Worm (Caenorhabditis elegans) whole organism, L4 larva: Measurements from ENCODE around the gene srw-57.

Experiments used
- F10B5.3 ChIP-seq: sonication (generic microtip); optimal IDR thresholded peaks from 2 replicates; lab custom pipeline; 2016; ENCODE audit warnings: mild to moderate bottlenecking, missing genetic modification characterization, missing compliant biosample characterization
- Y105C5A.15 ChIP-seq: fragments of 200-800 bp; sonication (Bioruptor generic); IDR thresholded peaks from 2 replicates; pipeline ENCODE4 v1.3.6; 2022; ENCODE audit warnings: missing genetic modification characterization, missing compliant biosample characterization
- ZK546.5 ChIP-seq, 2 experiments: sonication (generic microtip); optimal IDR thresholded peaks; 2 replicates each; lab custom pipeline; 2017; ENCODE audit warnings: missing biosample characterization in 2 of 2, missing genetic modification characterization in 2 of 2
- aha-1 ChIP-seq: fragments of 150-350 bp; peaks from one replicate; lab custom pipeline; 2014; ENCODE audit warnings: missing biosample characterization, missing genetic modification characterization
- aly-2 ChIP-seq: sonication (generic microtip); optimal IDR thresholded peaks from 2 replicates; lab custom pipeline; 2018; ENCODE audit warnings: missing biosample characterization, missing genetic modification characterization
- ama-1 ChIP-seq: fragments of 150-350 bp; optimal IDR thresholded peaks from 2 replicates; lab custom pipeline; 2014; ENCODE audit warnings: inconsistent platforms, mixed read lengths
- arid-1 ChIP-seq: fragments of 200-800 bp; sonication (Bioruptor generic); conservative IDR thresholded peaks from 2 replicates; pipeline ENCODE4 v1.3.6; 2022; ENCODE audit warnings: missing genetic modification reagents, missing genetic modification characterization, missing compliant biosample characterization
- attf-4 ChIP-seq: sonication (generic microtip); optimal IDR thresholded peaks from 3 replicates; lab custom pipeline; 2017; ENCODE audit warnings: missing biosample characterization, missing genetic modification characterization
- ceh-20 ChIP-seq: fragments of 200-800 bp; sonication (Bioruptor generic); IDR thresholded peaks from 2 replicates; pipeline ENCODE4 v1.3.6; 2022; ENCODE audit warnings: missing genetic modification reagents, missing genetic modification characterization, missing compliant biosample characterization
- ceh-28 ChIP-seq: fragments of 150-350 bp; optimal IDR thresholded peaks from 2 replicates; lab custom pipeline; 2014; ENCODE audit warnings: missing biosample characterization, missing genetic modification reagents, missing genetic modification characterization
- cey-2 ChIP-seq: sonication (generic microtip); optimal IDR thresholded peaks from 3 replicates; lab custom pipeline; 2017; ENCODE audit warnings: missing genetic modification characterization, mild to moderate bottlenecking, missing compliant biosample characterization, antibody characterized with exemption, borderline replicate concordance; ENCODE audit not compliant: insufficient read depth
- daf-8 ChIP-seq: fragments of 200-800 bp; sonication (Bioruptor generic); IDR thresholded peaks from 2 replicates; pipeline ENCODE4 v1.3.6; 2022; ENCODE audit warnings: missing genetic modification characterization, missing compliant biosample characterization
- dmd-6 ChIP-seq: fragments of 200-800 bp; sonication (Bioruptor generic); IDR thresholded peaks from 2 replicates; pipeline ENCODE4 v1.3.6; 2022; ENCODE audit warnings: missing genetic modification reagents, missing genetic modification characterization, missing compliant biosample characterization
- duxl-1 ChIP-seq: sonication (generic microtip); optimal IDR thresholded peaks from 2 replicates; lab custom pipeline; 2016; ENCODE audit warnings: mild to moderate bottlenecking, missing genetic modification characterization, moderate library complexity, missing compliant biosample characterization; ENCODE audit not compliant: poor library complexity
- dve-1 ChIP-seq: sonication (generic microtip); optimal IDR thresholded peaks from 2 replicates; lab custom pipeline; 2017; ENCODE audit warnings: antibody characterized with exemption, mild to moderate bottlenecking, missing genetic modification characterization, missing compliant biosample characterization; ENCODE audit not compliant: insufficient read depth
- gei-8 ChIP-seq: fragments of 200-800 bp; sonication (Bioruptor generic); optimal IDR thresholded peaks from 2 replicates; lab custom pipeline; 2018; ENCODE audit warnings: mild to moderate bottlenecking, missing genetic modification characterization, missing compliant biosample characterization
- hlh-11 ChIP-seq: fragments of 200-800 bp; sonication (Bioruptor generic); optimal IDR thresholded peaks from 2 replicates; lab custom pipeline; 2018; ENCODE audit warnings: mild to moderate bottlenecking, missing genetic modification characterization, missing compliant biosample characterization
- jun-1 ChIP-seq: fragments of 150-350 bp; optimal IDR thresholded peaks from 2 replicates; lab custom pipeline; 2014; ENCODE audit warnings: missing biosample characterization, missing genetic modification reagents, missing genetic modification characterization
- lin-1 ChIP-seq: fragments of 200-800 bp; sonication (Bioruptor generic); IDR thresholded peaks from 2 replicates; pipeline ENCODE4 v1.3.6; 2022; ENCODE audit warnings: missing genetic modification reagents, missing genetic modification characterization, missing compliant biosample characterization
- lin-13 ChIP-seq: fragments of 150-350 bp; optimal IDR thresholded peaks from 2 replicates; lab custom pipeline; 2014; ENCODE audit warnings: missing biosample characterization, missing genetic modification reagents, missing genetic modification characterization
- lin-15B ChIP-seq: fragments of 150-350 bp; sonication (generic microtip); optimal IDR thresholded peaks from 3 replicates; lab custom pipeline; 2014; ENCODE audit warnings: missing biosample characterization, missing genetic modification characterization
- lin-29 ChIP-seq: fragments of 200-800 bp; sonication (Bioruptor generic); IDR thresholded peaks from 2 replicates; pipeline ENCODE4 v1.3.6; 2022; ENCODE audit warnings: missing genetic modification reagents, missing genetic modification characterization, missing compliant biosample characterization
- lsy-2 ChIP-seq, 2 experiments: fragments of 150-350 bp in 1 of 2; sonication (generic microtip) in 1 of 2; optimal IDR thresholded peaks; 2 replicates each; lab custom pipeline; 2014 to 2017; ENCODE audit warnings: missing biosample characterization in 2 of 2, missing genetic modification characterization in 2 of 2
- madf-5 ChIP-seq, 2 experiments: fragments of 200-800 bp; sonication (Bioruptor generic); IDR thresholded peaks; 2 replicates each; pipeline ENCODE4 v1.3.6; 2022; ENCODE audit warnings: missing compliant biosample characterization in 2 of 2, missing genetic modification characterization in 2 of 2
- mep-1 ChIP-seq: fragments of 150-350 bp; sonication (generic microtip); optimal IDR thresholded peaks from 3 replicates; lab custom pipeline; 2014; ENCODE audit warnings: missing biosample characterization, missing genetic modification characterization
- nhr-10 ChIP-seq: fragments of 150-350 bp; optimal IDR thresholded peaks from 2 replicates; lab custom pipeline; 2014; ENCODE audit warnings: missing biosample characterization, missing genetic modification characterization
- nhr-111 ChIP-seq: fragments of 200-800 bp; sonication (Bioruptor generic); optimal IDR thresholded peaks from 2 replicates; lab custom pipeline; 2018; ENCODE audit warnings: mild to moderate bottlenecking, missing genetic modification characterization, missing compliant biosample characterization
- nhr-28 ChIP-seq: fragments of 150-350 bp; optimal IDR thresholded peaks from 2 replicates; lab custom pipeline; 2014; ENCODE audit warnings: missing biosample characterization, missing genetic modification characterization
- nhr-41 ChIP-seq: fragments of 200-800 bp; sonication (Bioruptor generic); IDR thresholded peaks from 2 replicates; pipeline ENCODE4 v1.3.6; 2022; ENCODE audit warnings: missing genetic modification reagents, missing genetic modification characterization, missing compliant biosample characterization
- nhr-42 ChIP-seq: fragments of 200-800 bp; sonication (Bioruptor generic); IDR thresholded peaks from 2 replicates; pipeline ENCODE4 v1.3.6; 2022; ENCODE audit warnings: missing genetic modification characterization, missing compliant biosample characterization
- nhr-6 ChIP-seq: fragments of 150-350 bp; optimal IDR thresholded peaks from 2 replicates; lab custom pipeline; 2014; ENCODE audit warnings: missing biosample characterization, missing genetic modification characterization
- nhr-77 ChIP-seq: fragments of 150-350 bp; optimal IDR thresholded peaks from 2 replicates; lab custom pipeline; 2014; ENCODE audit warnings: missing biosample characterization, missing genetic modification characterization
- pha-4 ChIP-seq, 2 experiments: fragments of 150-350 bp in 1 of 2; fragments of 200-800 bp in 1 of 2; sonication (Bioruptor generic) in 1 of 2; IDR thresholded peaks in 1 of 2; optimal IDR thresholded peaks in 1 of 2; 2 replicates each; pipeline versions ENCODE4 v1.3.6 to Lab custom; 2014 to 2022; ENCODE audit warnings: missing genetic modification characterization in 2 of 2, missing genetic modification reagents in 2 of 2, missing biosample characterization in 1 of 2, missing compliant biosample characterization in 1 of 2
- php-3 ChIP-seq: fragments of 200-800 bp; sonication (Bioruptor generic); IDR thresholded peaks from 2 replicates; pipeline ENCODE4 v1.3.6; 2022; ENCODE audit warnings: missing genetic modification reagents, missing genetic modification characterization, missing compliant biosample characterization
- rbr-2 ChIP-seq: sonication (generic microtip); optimal IDR thresholded peaks from 2 replicates; lab custom pipeline; 2016; ENCODE audit warnings: missing genotype, missing genetic modification characterization, missing compliant biosample characterization
- saeg-2 ChIP-seq: fragments of 200-800 bp; sonication (Bioruptor generic); IDR thresholded peaks from 2 replicates; pipeline ENCODE4 v1.3.6; 2022; ENCODE audit warnings: missing genetic modification reagents, missing genetic modification characterization, missing compliant biosample characterization
- set-16 ChIP-seq: fragments of 200-800 bp; sonication (Bioruptor generic); IDR thresholded peaks from 2 replicates; pipeline ENCODE4 v1.3.6; 2022; ENCODE audit warnings: missing genetic modification reagents, missing genetic modification characterization, missing compliant biosample characterization
- snpc-4 ChIP-seq: fragments of 150-350 bp; optimal IDR thresholded peaks from 2 replicates; lab custom pipeline; 2014; ENCODE audit warnings: missing biosample characterization, missing genetic modification characterization
- spr-3 ChIP-seq: fragments of 200-800 bp; sonication (Bioruptor generic); optimal IDR thresholded peaks from 2 replicates; lab custom pipeline; 2018; ENCODE audit warnings: mild to moderate bottlenecking, missing genetic modification characterization, missing compliant biosample characterization
- unc-62 ChIP-seq, 3 experiments: fragments of 150-350 bp in 1 of 3; sonication (generic microtip); optimal IDR thresholded peaks in 2 of 3; peaks in 1 of 3; 1 replicate in 1 of 3; 2 replicates in 2 of 3; lab custom pipeline; 2014 to 2017; ENCODE audit warnings: missing biosample characterization in 3 of 3, missing genetic modification characterization in 3 of 3, missing genetic modification reagents in 3 of 3, missing genotype in 1 of 3
- zfp-3 ChIP-seq: fragments of 200-800 bp; sonication (Bioruptor generic); conservative IDR thresholded peaks from 2 replicates; pipeline ENCODE4 v1.3.6; 2022; ENCODE audit warnings: missing genetic modification reagents, missing genetic modification characterization, missing compliant biosample characterization
- zip-2 ChIP-seq: fragments of 150-350 bp; optimal IDR thresholded peaks from 2 replicates; lab custom pipeline; 2014; ENCODE audit warnings: missing biosample characterization, missing genetic modification characterization
- ztf-11 ChIP-seq: fragments of 150-350 bp; optimal IDR thresholded peaks from 2 replicates; lab custom pipeline; 2014; ENCODE audit warnings: missing biosample characterization, missing genetic modification characterization
- ztf-7 ChIP-seq: fragments of 150-350 bp; optimal IDR thresholded peaks from 2 replicates; lab custom pipeline; 2014; ENCODE audit warnings: missing biosample characterization, missing genetic modification characterization

Gene srw-57

ce11 chrV:15975845-15976244 is 21.0 kb upstream of the srw-57 start, which contains the start of gene clec-232:
Gene clec-232, plus strand, starts transcription at chrV:15976145.
- TF ChIP-seq lin-1 = no peak
- no peak for TF ChIP-seq lsy-2 (tag; optimal IDR thresholded peaks at IDR 0.05; lab: Kevin White, UChicago)
- TF ChIP-seq ceh-20 (GFP tag; lab: Robert Waterston, UW) = no peak
- no peak for TF ChIP-seq daf-8 (GFP tag; lab: Robert Waterston, UW)
- TF ChIP-seq cey-2 (tag; lab: Kevin White, UChicago) = no peak
- no peak for TF ChIP-seq mep-1 (tag; lab: Kevin White, UChicago)
- TF ChIP-seq Y105C5A.15 (GFP tag; lab: Robert Waterston, UW) = no peak
- no peak for TF ChIP-seq nhr-41 (GFP tag; lab: Robert Waterston, UW)
- TF ChIP-seq dve-1 (tag; lab: Kevin White, UChicago) = no peak
- TF ChIP-seq nhr-6 (tag; lab: Kevin White, UChicago) = no peak
- no peak for TF ChIP-seq rbr-2
- no peak for TF ChIP-seq php-3
- no peak for TF ChIP-seq spr-3 (GFP tag; lab: Kevin White, UChicago)
- no peak for TF ChIP-seq zip-2 (tag; lab: Kevin White, UChicago)
- TF ChIP-seq F10B5.3 (tag; lab: Kevin White, UChicago) = no peak
- TF ChIP-seq nhr-10 (tag; lab: Kevin White, UChicago) = no peak
- TF ChIP-seq, all 104 proteins: peak for 0

ce11 chrV:15974836-15975235 is 20.0 kb upstream of the srw-57 start, which contains the start of gene sru-22:
Gene sru-22, minus strand, starts transcription at chrV:15974936.
- TF ChIP-seq nhr-111 (GFP tag; lab: Kevin White, UChicago) (no peak), duxl-1 (tag; lab: Kevin White, UChicago) (no peak), aha-1 (tag; lab: Kevin White, UChicago) (peak; percentile 4), lin-13 (no peak)

ce11 chrV:15972484-15972883 is 17.7 kb upstream of the srw-57 start, which contains the start of gene sru-23:
Gene sru-23, minus strand, starts transcription at chrV:15972584.
- no peak for TF ChIP-seq ztf-7 (tag; lab: Kevin White, UChicago)
- TF ChIP-seq saeg-2 (GFP tag; lab: Robert Waterston, UW) = no peak
- TF ChIP-seq attf-4 (tag; lab: Kevin White, UChicago) = no peak
- no peak for TF ChIP-seq lin-15B (tag; lab: Kevin White, UChicago)
- TF ChIP-seq lin-29 (GFP tag; lab: Robert Waterston, UW) = no peak
- no peak for TF ChIP-seq nhr-77 (tag; lab: Kevin White, UChicago)
- TF ChIP-seq snpc-4 = no peak
- TF ChIP-seq ztf-11 (tag; lab: Kevin White, UChicago) = no peak

ce11 chrV:15970820-15971219 is 16.0 kb upstream of the srw-57 start:
- TF ChIP-seq F10B5.3 (tag; lab: Kevin White, UChicago) (no peak), hlh-11 (tag; lab: Kevin White, UChicago) (no peak), unc-62 (GFP tag; optimal IDR thresholded peaks at IDR 0.05 in 1 of 2; lab: Kevin White, UChicago) (peak in 1 of 2 experiments; percentile 97), unc-62 (tag; optimal IDR thresholded peaks at IDR 0.05; lab: Kevin White, UChicago) (no peak), aly-2 (tag; lab: Kevin White, UChicago) (no peak), attf-4 (tag; lab: Kevin White, UChicago) (no peak)
- TF ChIP-seq, all 104 proteins: peak for 1

ce11 chrV:15969653-15970052 is 14.8 kb upstream of the srw-57 start, which contains the start of gene F36G9.7:
Gene F36G9.7, minus strand, starts transcription at chrV:15969753.
- TF ChIP-seq dmd-6 (GFP tag; lab: Robert Waterston, UW) = no peak
- no peak for TF ChIP-seq set-16 (GFP tag; lab: Robert Waterston, UW)
- no peak for TF ChIP-seq gei-8 (GFP tag; lab: Kevin White, UChicago)
- TF ChIP-seq arid-1 (GFP tag; lab: Robert Waterston, UW) = no peak
- no peak for TF ChIP-seq ama-1 (lab: Kevin White, UChicago)
- TF ChIP-seq attf-4 (tag; lab: Kevin White, UChicago) = no peak
- no peak for TF ChIP-seq ZK546.5 (tag; optimal IDR thresholded peaks at IDR 0.05; lab: Kevin White, UChicago)
- TF ChIP-seq nhr-42 (GFP tag; lab: Robert Waterston, UW) = no peak
- TF ChIP-seq jun-1 (tag; lab: Kevin White, UChicago) = no peak
- no peak for TF ChIP-seq nhr-10 (tag; lab: Kevin White, UChicago)
- TF ChIP-seq nhr-28 = no peak
- TF ChIP-seq pha-4 (GFP tag; IDR thresholded peaks at IDR 0.05; lab: Robert Waterston, UW) = no peak
- no peak for TF ChIP-seq pha-4 (tag; optimal IDR thresholded peaks at IDR 0.05; lab: Kevin White, UChicago)
- TF ChIP-seq lsy-2 (tag; optimal IDR thresholded peaks at IDR 0.05; lab: Kevin White, UChicago) = no peak
- TF ChIP-seq zfp-3 = no peak
- TF ChIP-seq madf-5 (GFP tag; IDR thresholded peaks at IDR 0.05; lab: Robert Waterston, UW) = no peak
- TF ChIP-seq spr-3 (GFP tag; lab: Kevin White, UChicago) = no peak
- no peak for TF ChIP-seq ceh-28
